Fruit fly (Drosophila melanogaster): ENCODE data around the gene CG7011.

The CG7011 gene

DNA sequence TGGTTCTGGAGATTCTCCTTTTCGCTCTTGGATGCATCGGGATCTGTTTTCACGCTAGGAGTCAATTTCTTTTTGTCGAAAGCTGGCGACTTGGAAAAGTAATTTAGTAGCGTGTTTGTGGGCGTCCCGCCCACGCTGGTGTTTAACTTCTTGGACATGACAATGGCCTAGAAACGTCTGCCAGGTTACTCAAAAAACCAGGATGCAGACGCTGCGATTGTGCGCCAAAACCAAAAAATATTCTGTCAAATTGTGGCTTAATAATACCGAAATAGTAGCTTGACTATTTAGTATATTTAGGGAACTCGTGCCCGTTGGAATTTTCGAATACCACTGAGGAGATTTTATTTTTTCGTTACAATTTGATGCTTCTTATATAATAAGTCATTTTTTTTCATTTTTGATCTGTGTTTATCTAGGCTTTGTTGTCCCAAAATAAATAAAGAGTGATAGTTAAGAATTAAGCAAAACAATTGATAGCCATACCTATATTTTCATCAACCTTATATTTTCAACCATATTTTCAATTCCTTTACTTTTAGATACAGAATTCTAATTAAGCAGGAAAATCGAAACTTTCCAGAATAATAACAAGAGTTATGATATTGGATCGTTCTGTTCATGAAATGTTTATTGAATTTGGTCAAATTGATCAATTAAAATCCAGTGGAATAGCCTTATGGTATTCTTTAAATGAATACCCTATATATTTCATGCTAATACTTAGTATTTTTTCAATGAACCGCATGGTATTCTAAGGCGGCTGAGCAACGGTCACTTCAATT, 4.9 kb downstream of the CG7011 start, which contains the start of the genes Msh6 and Prp31:
Gene Msh6 (minus strand): TSS at position 233 of the 785 bp plus-strand sequence.
Gene Prp31 (plus strand): TSS at position 771 of the 785 bp plus-strand sequence.
- TF ChIP-seq CG17801 (GFP tag; optimal IDR thresholded peaks at IDR 0.05; ENCODE audit: partially characterized antibody): peak; percentile 32

DNA sequence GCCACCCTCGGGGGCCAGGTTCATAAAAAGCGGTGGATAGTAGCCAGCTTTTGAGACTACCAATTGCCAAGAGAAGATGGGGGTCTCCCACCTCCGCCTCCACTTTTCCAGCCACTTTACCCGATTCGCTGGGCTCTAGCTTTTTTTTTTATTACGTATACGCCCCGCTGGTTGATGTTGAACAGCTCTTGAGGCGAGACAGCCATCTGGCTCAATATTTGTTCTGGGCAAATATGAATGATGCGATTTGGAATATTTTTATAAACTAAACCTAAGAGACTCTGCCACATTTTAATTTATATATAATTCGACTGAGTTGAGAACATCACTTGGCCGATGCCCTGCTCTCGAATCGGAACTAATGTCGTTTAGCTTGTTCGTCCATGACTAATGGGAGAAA, 13.4 kb downstream of the CG7011 start:
- TF ChIP-seq CG17801 (GFP tag; optimal IDR thresholded peaks at IDR 0.05; ENCODE audit: partially characterized antibody): no peak

DNA sequence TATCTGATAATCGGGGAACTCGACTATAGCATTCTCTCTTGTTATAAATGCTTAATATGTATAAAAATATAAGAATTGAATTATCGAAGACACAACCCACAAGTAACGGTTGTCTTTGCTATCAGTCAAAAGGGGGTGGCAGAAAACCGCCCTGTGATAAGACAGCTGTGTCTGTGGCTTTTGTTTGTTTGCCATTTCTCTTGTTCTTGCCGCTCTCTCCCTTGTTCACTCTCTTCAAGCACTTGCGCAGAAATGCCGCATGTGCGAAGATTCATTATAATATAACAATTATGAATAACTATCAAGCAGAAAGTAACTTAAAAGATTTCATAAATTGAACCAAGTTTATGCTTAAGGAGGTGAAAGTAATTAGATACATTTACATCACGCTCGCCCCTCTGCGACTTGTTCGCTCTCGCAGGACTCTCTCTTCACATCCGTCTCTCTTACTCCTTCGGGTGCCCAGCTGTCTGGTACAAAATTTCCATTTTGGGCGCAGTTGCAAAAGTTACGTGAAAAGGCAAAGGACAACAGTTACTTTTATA, 16.7 kb downstream of the CG7011 start, which contains the start of gene FucTA:
Gene FucTA (plus strand): TSS at position 495 of the 545 bp plus-strand sequence.
- no peak for TF ChIP-seq CG17801 (GFP tag; optimal IDR thresholded peaks at IDR 0.05; ENCODE audit: partially characterized antibody)

DNA sequence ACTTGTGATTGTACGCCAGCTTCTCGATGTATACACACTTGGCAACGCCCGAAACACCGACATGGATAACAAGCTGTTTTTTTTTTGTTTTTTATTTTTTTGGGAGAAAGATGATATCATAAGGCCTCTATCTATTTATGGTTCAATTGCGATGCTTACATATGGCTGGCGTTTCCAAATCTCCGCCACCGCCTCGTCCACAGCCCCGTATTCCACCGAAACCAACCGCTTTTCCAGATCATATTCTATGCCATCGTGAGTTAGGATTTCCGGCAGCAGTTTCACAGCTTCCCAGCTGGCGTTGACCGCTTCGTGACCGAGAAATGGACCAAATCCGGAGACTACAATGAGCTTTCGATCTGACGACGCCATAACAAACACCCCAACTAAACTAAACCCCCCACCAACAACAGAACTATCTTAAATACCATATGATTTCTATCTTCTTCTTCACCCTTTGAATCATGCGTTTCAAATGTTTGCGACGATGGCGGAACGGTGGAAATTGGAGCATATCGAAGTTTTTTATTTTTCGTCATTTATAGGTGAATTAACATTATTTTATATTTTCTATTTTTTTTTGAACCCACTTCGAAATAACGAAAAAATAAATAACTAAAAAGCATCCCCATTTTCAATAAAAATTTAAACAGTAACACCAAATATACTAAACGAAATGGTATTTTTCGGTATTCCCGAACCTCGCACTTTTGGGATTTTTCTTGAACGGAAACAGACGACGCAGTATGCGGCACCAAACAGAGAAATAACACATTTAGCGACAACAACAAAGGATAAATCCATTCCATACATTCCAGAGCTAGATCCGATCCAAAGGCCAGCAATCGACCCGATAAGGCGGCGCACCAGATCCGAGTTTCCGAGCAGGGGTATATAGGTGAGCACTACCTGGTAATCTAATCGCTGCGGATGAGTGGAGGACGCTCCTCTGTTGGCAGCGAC, 19.5 kb downstream of the CG7011 start, which contains the start of the genes CG32147 and Pex3:
Gene CG32147 (minus strand): TSS at position 422 of the 963 bp plus-strand sequence.
Gene Pex3 (plus strand): TSS at position 718 of the 963 bp plus-strand sequence.
- TF ChIP-seq CG17801 (GFP tag; optimal IDR thresholded peaks at IDR 0.05; ENCODE audit: partially characterized antibody): peak; percentile 0

DNA sequence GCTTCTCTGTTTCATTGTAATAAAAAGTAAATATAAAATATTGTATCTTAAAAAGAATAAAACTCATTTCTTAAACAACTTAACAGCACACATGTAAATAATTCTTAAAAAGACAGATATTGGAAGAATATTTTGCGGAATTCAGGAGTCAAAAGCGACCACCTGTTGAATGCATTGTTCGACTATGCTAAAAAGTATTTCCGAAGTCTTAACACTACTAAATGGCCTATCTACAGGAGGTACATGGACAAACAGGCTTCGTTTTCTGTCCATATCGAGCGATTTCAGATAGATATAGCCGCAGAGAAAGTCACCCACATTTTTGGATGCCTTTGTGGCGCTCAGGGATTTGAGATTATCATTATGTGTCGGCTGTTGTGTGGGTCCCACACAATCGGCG, 20.3 kb downstream of the CG7011 start:
- no peak for TF ChIP-seq CG17801 (GFP tag; optimal IDR thresholded peaks at IDR 0.05; ENCODE audit: partially characterized antibody)

DNA sequence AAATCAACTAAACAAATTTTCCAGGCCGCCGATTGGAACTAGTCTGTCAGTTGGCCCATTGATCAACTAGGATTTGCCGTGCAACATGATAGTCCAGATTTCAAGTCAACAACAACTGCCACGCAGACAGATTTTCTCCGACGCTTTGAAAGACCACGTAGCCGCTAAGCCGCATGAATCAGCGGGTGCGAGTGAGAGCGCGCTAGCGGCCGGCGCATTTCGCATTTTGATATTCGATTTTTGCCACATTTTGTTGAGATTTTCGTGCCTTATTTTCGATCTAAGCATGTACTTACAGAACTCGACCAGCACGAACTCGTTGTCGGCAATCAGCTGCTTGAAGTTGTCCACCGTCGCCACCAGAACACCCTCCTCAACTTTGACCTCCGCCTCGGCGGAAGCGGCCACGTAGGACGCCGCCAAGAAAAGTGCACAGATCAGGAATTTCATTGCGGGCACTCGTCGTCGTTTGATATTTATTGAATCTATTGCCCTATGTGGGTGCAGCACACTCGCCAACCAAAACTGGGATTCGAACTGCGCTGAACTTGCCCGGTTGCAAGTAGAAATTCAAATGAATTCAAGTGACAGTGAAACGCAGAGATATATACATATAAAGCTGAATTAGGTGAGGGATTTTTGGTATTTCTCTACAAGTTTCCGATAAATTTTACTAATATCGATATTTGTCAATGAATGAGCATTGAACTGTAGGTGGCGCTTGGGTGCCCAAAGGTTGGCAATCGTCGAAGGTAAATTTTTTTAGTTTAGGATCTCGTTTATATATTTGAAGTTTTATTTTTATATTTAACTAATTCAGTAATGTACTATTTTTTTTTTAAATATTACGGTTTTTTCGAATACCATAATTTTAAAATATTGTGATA, 21.2 kb downstream of the CG7011 start, which contains the start of gene Pdi:
Gene Pdi (minus strand): TSS at position 837 of the 887 bp plus-strand sequence.
- no peak for TF ChIP-seq CG17801 (GFP tag; optimal IDR thresholded peaks at IDR 0.05; ENCODE audit: partially characterized antibody)

DNA sequence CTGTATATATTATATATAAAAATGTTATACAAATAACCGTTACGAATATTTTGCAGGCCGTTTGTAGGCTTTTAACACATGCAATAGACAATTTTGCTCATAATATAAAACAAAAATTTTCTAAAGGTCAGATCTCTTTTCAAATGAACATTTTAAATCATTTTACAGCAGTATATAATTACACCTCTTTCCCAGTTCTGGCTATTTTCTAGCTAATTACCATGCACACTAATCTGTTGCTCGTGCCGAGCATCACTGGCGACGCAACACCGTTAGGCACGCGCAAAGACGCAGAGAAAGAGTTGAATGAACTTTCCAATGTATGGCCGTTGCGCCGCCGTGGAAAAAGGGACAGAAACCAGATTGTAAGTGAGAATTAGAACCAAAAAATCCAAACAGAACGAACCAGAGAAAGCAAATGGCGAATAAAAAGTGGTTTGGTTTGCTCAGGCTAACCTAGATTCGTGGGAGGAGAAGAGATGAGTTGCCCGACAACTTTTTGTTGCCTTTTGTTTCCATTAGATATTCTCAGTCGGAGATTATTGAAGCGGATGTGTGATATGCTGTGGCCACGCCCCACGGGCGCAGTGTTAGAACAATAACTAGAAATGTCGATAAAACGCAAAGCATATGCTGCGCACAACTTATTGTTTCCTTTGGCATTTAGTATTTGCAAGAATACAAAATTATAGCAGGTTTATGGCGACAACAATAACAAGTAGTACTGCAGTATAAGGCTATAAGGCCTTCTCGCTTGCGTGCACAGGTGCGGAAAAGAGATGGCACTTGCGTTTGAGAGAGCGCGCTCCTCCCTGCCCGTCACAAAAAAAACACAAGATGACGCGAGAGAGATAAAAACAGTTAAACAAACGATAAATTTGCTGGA, 22.1 kb downstream of the CG7011 start:
- no peak for TF ChIP-seq CG17801 (GFP tag; optimal IDR thresholded peaks at IDR 0.05; ENCODE audit: partially characterized antibody)

DNA sequence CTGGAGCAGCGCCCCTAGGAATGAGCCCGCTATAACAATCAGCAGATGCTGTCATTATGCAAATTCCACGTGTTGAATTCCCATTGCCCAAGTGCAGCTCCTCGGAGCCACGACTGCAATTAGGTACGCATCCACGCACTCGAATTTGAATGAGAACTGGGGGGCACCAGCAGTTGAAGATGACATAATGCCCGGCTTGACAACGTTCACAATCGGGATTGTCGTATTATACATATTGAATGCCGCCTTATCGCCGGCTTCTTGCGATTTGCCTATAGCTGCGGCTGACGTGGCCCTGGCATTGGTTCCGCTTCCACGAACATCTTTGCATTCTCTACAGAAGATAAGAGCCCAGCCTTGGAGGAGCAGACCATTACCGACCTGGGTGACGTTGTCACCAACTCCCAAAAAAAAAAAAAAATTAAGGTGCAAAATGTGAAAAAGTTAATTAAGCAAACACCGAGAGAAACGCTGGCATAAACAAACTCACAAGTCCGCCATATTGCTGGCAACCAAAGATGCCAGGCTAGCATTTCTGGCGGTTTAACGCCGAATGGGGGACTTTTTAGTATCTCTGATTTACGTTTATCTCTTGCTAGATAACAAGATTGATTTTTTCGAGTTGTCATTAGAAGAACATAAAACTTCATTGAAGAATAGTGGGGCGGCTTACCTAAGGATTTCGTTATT, 23.0 kb downstream of the CG7011 start:
- TF ChIP-seq CG17801 (GFP tag; optimal IDR thresholded peaks at IDR 0.05; ENCODE audit: partially characterized antibody): no peak

DNA sequence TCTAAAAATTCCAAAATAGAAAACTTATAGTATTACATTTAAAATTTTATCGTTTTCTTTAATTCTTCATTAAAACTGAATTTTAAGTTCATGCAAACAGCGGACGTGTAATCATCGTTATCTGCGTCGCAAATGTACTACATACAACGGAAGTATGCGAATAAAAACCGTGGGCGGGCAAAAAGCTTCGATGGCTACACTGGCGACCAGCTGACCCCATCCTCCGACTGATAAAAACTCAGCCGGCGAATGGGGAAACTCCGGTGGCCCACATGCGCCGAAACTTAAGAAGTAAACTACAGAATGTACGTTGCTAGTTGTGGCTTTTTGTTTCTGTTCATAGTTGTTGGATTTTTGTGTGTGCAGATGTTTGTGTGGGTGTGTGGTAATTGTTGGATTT, 25.6 kb downstream of the CG7011 start:
- TF ChIP-seq CG17801 (GFP tag; optimal IDR thresholded peaks at IDR 0.05; ENCODE audit: partially characterized antibody): no peak

DNA sequence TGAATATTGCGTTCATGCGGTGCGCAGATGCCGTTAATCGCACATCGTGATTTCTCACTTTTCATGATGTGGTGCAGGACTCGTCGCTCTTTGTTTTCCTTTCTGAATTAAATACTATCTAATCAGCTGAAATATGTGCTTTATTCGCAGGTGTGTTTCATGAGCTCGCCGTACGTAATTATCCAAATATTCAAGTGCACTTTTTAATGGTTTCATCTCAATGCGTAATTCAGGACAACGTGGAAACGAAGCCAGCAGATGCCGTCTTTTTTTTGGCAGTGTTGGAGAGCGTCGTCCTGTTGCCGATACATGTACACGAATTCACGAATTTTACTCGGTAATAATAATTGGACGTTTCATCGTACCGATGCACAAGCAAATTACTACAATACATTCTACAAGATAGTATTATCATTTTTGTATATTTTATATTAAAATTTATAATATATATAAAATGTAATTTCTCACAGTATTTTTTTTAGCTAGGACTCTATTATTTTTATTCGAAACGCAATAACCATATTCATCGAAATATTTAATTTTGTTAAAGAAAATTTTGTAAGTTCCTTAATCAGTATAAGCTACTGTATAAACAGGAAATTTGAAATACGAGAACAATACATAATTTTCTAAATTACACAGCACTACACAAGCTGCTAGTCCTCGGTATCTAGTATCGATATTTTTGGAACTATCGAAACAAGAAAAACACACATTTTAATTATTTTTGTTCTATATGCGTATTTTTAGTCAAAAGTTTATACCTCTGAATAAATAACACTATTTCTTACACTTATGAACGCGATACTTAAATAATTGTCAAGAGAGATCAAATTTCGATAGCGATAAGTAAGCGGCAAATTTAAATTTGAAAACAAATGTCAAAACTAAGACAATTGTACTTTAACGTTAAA, 26.5 kb downstream of the CG7011 start, which contains the start of gene CG12316:
Gene CG12316 (minus strand): TSS at position 276 of the 914 bp plus-strand sequence.
- peak; percentile 68 for TF ChIP-seq CG17801 (GFP tag; optimal IDR thresholded peaks at IDR 0.05; ENCODE audit: partially characterized antibody)

DNA sequence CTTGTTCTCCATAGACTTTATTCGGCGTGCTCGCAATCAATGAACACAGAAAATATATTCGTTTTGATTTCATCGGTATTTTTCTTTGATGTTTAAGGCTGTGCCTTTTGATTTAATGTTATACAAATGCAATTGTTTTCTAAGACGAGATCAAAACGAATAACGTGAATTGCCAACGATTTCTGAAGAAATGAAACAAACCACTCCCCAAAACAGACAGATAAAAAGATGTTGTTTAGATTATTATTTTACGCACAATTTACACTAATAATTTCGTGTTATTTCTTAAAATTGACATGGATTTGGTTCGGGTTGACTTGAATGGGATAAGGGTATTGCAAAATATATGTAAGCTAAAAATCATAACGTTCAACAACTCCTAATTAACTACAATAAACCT, 32.1 kb downstream of the CG7011 start, which contains the start of gene CG13457:
Gene CG13457 (minus strand): TSS at position 101 of the 400 bp plus-strand sequence.
- no peak for TF ChIP-seq CG17801 (GFP tag; optimal IDR thresholded peaks at IDR 0.05; ENCODE audit: partially characterized antibody)
